Worm (Caenorhabditis elegans): ENCODE measurements around the gene frpr-4.

- TF ChIP-seq Y105C5A.15 (GFP tag; IDR thresholded peaks at IDR 0.05) = no peak
- TF ChIP-seq snpc-4 (tag; optimal IDR thresholded peaks at IDR 0.05) = no peak
- TF ChIP-seq unc-62 (GFP tag; optimal IDR thresholded peaks at IDR 0.05 in 1 of 2) = no peak
- no peak for TF ChIP-seq unc-62 (tag; optimal IDR thresholded peaks at IDR 0.05)
Measured at ce11 chrII:5255435-5255834, at the start of gene frpr-4.

All from whole organism, L4 larva.